Worm (Caenorhabditis elegans) whole organism, L4 larva: ENCODE measurements around the gene H01M10.2.
A peak's percentile ranks its signal among the peaks of the same experiment; 100 is the strongest.

ENCODE experiments used
- F37D6.2 ChIP-seq: sonication (generic microtip); optimal IDR thresholded peaks from 2 replicates; lab custom pipeline; 2016; ENCODE audit warnings: mild to moderate bottlenecking, missing genetic modification characterization, missing compliant biosample characterization
- F44E2.7 ChIP-seq: fragments of 200-800 bp; sonication (Bioruptor generic); IDR thresholded peaks from 2 replicates; pipeline ENCODE4 v2.1.2; 2022; ENCODE audit warnings: missing genetic modification characterization, missing compliant biosample characterization
- T20F7.1 ChIP-seq: fragments of 200-800 bp; sonication (Bioruptor generic); optimal IDR thresholded peaks from 2 replicates; lab custom pipeline; 2018; ENCODE audit warnings: mild to moderate bottlenecking, missing genetic modification characterization, missing compliant biosample characterization
- T26A8.4 ChIP-seq: fragments of 200-800 bp; sonication (Bioruptor generic); IDR thresholded peaks from 2 replicates; pipeline ENCODE4 v1.3.6; 2022; ENCODE audit warnings: missing genetic modification characterization, missing compliant biosample characterization
- Y5F2A.4 ChIP-seq: fragments of 200-800 bp; sonication (Bioruptor generic); optimal IDR thresholded peaks from 2 replicates; lab custom pipeline; 2018; ENCODE audit warnings: mild to moderate bottlenecking, missing genetic modification characterization, missing compliant biosample characterization
- ZK337.2 ChIP-seq: fragments of 200-800 bp; sonication (Bioruptor generic); IDR thresholded peaks from 2 replicates; pipeline ENCODE4 v1.3.6; 2022; ENCODE audit warnings: missing genetic modification reagents, missing genetic modification characterization, missing compliant biosample characterization
- aha-1 ChIP-seq: fragments of 150-350 bp; peaks from one replicate; lab custom pipeline; 2014; ENCODE audit warnings: missing biosample characterization, missing genetic modification characterization
- attf-4 ChIP-seq: sonication (generic microtip); optimal IDR thresholded peaks from 3 replicates; lab custom pipeline; 2017; ENCODE audit warnings: missing biosample characterization, missing genetic modification characterization
- ceh-28 ChIP-seq: fragments of 150-350 bp; optimal IDR thresholded peaks from 2 replicates; lab custom pipeline; 2014; ENCODE audit warnings: missing biosample characterization, missing genetic modification reagents, missing genetic modification characterization
- ceh-44 ChIP-seq: fragments of 200-800 bp; sonication (Bioruptor generic); IDR thresholded peaks from 2 replicates; pipeline ENCODE4 v1.3.6; 2022; ENCODE audit warnings: missing genetic modification reagents, missing genetic modification characterization, missing compliant biosample characterization
- ceh-62 ChIP-seq: sonication (generic microtip); optimal IDR thresholded peaks from 2 replicates; lab custom pipeline; 2017; ENCODE audit warnings: missing biosample characterization, missing genetic modification characterization
- cey-2 ChIP-seq: sonication (generic microtip); optimal IDR thresholded peaks from 3 replicates; lab custom pipeline; 2017; ENCODE audit warnings: missing genetic modification characterization, mild to moderate bottlenecking, missing compliant biosample characterization, antibody characterized with exemption, borderline replicate concordance; ENCODE audit not compliant: insufficient read depth
- ctbp-1 ChIP-seq: fragments of 200-800 bp; sonication (Bioruptor generic); IDR thresholded peaks from 2 replicates; pipeline ENCODE4 v1.3.6; 2022; ENCODE audit warnings: missing genetic modification reagents, missing genetic modification characterization, missing compliant biosample characterization
- daf-16 ChIP-seq, 3 experiments: sonication (generic microtip); optimal IDR thresholded peaks; 2 replicates each; lab custom pipeline; 2016 to 2017; ENCODE audit warnings: missing genetic modification characterization in 3 of 3, missing genetic modification reagents in 3 of 3, mild to moderate bottlenecking in 2 of 3, missing compliant biosample characterization in 2 of 3, missing biosample characterization in 1 of 3, moderate library complexity in 1 of 3
- dmd-6 ChIP-seq: fragments of 200-800 bp; sonication (Bioruptor generic); IDR thresholded peaks from 2 replicates; pipeline ENCODE4 v1.3.6; 2022; ENCODE audit warnings: missing genetic modification reagents, missing genetic modification characterization, missing compliant biosample characterization
- dmd-8 ChIP-seq: fragments of 200-800 bp; sonication (Bioruptor generic); IDR thresholded peaks from 2 replicates; pipeline ENCODE4 v1.3.6; 2022; ENCODE audit warnings: missing genetic modification characterization, missing compliant biosample characterization
- dmd-9 ChIP-seq: fragments of 200-800 bp; sonication (Bioruptor generic); IDR thresholded peaks from 2 replicates; pipeline ENCODE4 v1.3.6; 2022; ENCODE audit warnings: missing genetic modification reagents, missing genetic modification characterization, missing compliant biosample characterization
- dve-1 ChIP-seq: sonication (generic microtip); optimal IDR thresholded peaks from 2 replicates; lab custom pipeline; 2017; ENCODE audit warnings: antibody characterized with exemption, mild to moderate bottlenecking, missing genetic modification characterization, missing compliant biosample characterization; ENCODE audit not compliant: insufficient read depth
- egl-27 ChIP-seq: sonication (generic microtip); optimal IDR thresholded peaks from 3 replicates; lab custom pipeline; 2017; ENCODE audit warnings: missing biosample characterization, missing genetic modification reagents, missing genetic modification characterization
- egl-43 ChIP-seq: fragments of 200-800 bp; sonication (Bioruptor generic); IDR thresholded peaks from 2 replicates; pipeline ENCODE4 v1.3.6; 2022; ENCODE audit warnings: missing genetic modification reagents, missing genetic modification characterization, missing compliant biosample characterization
- fkh-10 ChIP-seq: fragments of 150-350 bp; optimal IDR thresholded peaks from 2 replicates; lab custom pipeline; 2014; ENCODE audit warnings: missing biosample characterization, missing genetic modification reagents, missing genetic modification characterization
- hlh-30 ChIP-seq: sonication (generic microtip); optimal IDR thresholded peaks from 2 replicates; lab custom pipeline; 2017; ENCODE audit warnings: antibody characterized with exemption, mild to moderate bottlenecking, missing genetic modification characterization, missing compliant biosample characterization; ENCODE audit not compliant: insufficient read depth
- hmg-1.1 ChIP-seq: fragments of 200-800 bp; sonication (Bioruptor generic); IDR thresholded peaks from 2 replicates; pipeline ENCODE4 v1.3.6; 2022; ENCODE audit warnings: missing genetic modification reagents, missing genetic modification characterization, missing compliant biosample characterization
- jun-1 ChIP-seq: fragments of 150-350 bp; optimal IDR thresholded peaks from 2 replicates; lab custom pipeline; 2014; ENCODE audit warnings: missing biosample characterization, missing genetic modification reagents, missing genetic modification characterization
- lim-7 ChIP-seq: fragments of 200-800 bp; sonication (Bioruptor generic); IDR thresholded peaks from 2 replicates; pipeline ENCODE4 v1.3.6; 2022; ENCODE audit warnings: missing genetic modification characterization, missing compliant biosample characterization
- lin-29 ChIP-seq: fragments of 200-800 bp; sonication (Bioruptor generic); IDR thresholded peaks from 2 replicates; pipeline ENCODE4 v1.3.6; 2022; ENCODE audit warnings: missing genetic modification reagents, missing genetic modification characterization, missing compliant biosample characterization
- lin-38 ChIP-seq: fragments of 200-800 bp; sonication (Bioruptor generic); IDR thresholded peaks from 2 replicates; pipeline ENCODE4 v1.3.6; 2022; ENCODE audit warnings: missing genetic modification reagents, missing genetic modification characterization, missing compliant biosample characterization
- madf-9 ChIP-seq: fragments of 200-800 bp; sonication (Bioruptor generic); conservative IDR thresholded peaks from 2 replicates; pipeline ENCODE4 v1.3.6; 2022; ENCODE audit warnings: missing genetic modification reagents, missing genetic modification characterization, missing compliant biosample characterization
- mdl-1 ChIP-seq, 2 experiments: fragments of 150-350 bp in 1 of 2; sonication (generic microtip) in 1 of 2; optimal IDR thresholded peaks; 2 replicates each; lab custom pipeline; 2014 to 2017; ENCODE audit warnings: missing biosample characterization in 2 of 2, missing genetic modification characterization in 2 of 2
- mdt-29 ChIP-seq: fragments of 200-800 bp; sonication (Bioruptor generic); IDR thresholded peaks from 2 replicates; pipeline ENCODE4 v1.3.6; 2022; ENCODE audit warnings: missing genetic modification reagents, missing genetic modification characterization, missing compliant biosample characterization
- mep-1 ChIP-seq: fragments of 150-350 bp; sonication (generic microtip); optimal IDR thresholded peaks from 3 replicates; lab custom pipeline; 2014; ENCODE audit warnings: missing biosample characterization, missing genetic modification characterization
- mes-2 ChIP-seq: sonication (generic microtip); optimal IDR thresholded peaks from 2 replicates; lab custom pipeline; 2016; ENCODE audit warnings: missing genotype, mild to moderate bottlenecking, missing genetic modification characterization, missing compliant biosample characterization; ENCODE audit not compliant: poor library complexity, severe bottlenecking
- nhr-10 ChIP-seq: fragments of 150-350 bp; optimal IDR thresholded peaks from 2 replicates; lab custom pipeline; 2014; ENCODE audit warnings: missing biosample characterization, missing genetic modification characterization
- nhr-28 ChIP-seq: fragments of 150-350 bp; optimal IDR thresholded peaks from 2 replicates; lab custom pipeline; 2014; ENCODE audit warnings: missing biosample characterization, missing genetic modification characterization
- nhr-41 ChIP-seq: fragments of 200-800 bp; sonication (Bioruptor generic); IDR thresholded peaks from 2 replicates; pipeline ENCODE4 v1.3.6; 2022; ENCODE audit warnings: missing genetic modification reagents, missing genetic modification characterization, missing compliant biosample characterization
- nhr-42 ChIP-seq: fragments of 200-800 bp; sonication (Bioruptor generic); IDR thresholded peaks from 2 replicates; pipeline ENCODE4 v1.3.6; 2022; ENCODE audit warnings: missing genetic modification characterization, missing compliant biosample characterization
- nhr-6 ChIP-seq: fragments of 150-350 bp; optimal IDR thresholded peaks from 2 replicates; lab custom pipeline; 2014; ENCODE audit warnings: missing biosample characterization, missing genetic modification characterization
- nhr-77 ChIP-seq: fragments of 150-350 bp; optimal IDR thresholded peaks from 2 replicates; lab custom pipeline; 2014; ENCODE audit warnings: missing biosample characterization, missing genetic modification characterization
- rbr-2 ChIP-seq: sonication (generic microtip); optimal IDR thresholded peaks from 2 replicates; lab custom pipeline; 2016; ENCODE audit warnings: missing genotype, missing genetic modification characterization, missing compliant biosample characterization
- saeg-2 ChIP-seq: fragments of 200-800 bp; sonication (Bioruptor generic); IDR thresholded peaks from 2 replicates; pipeline ENCODE4 v1.3.6; 2022; ENCODE audit warnings: missing genetic modification reagents, missing genetic modification characterization, missing compliant biosample characterization
- sdz-12 ChIP-seq: fragments of 200-800 bp; sonication (Bioruptor generic); optimal IDR thresholded peaks from 2 replicates; lab custom pipeline; 2018; ENCODE audit warnings: mild to moderate bottlenecking, missing genetic modification characterization, missing compliant biosample characterization
- snpc-1.2 ChIP-seq: fragments of 200-800 bp; sonication (Bioruptor generic); IDR thresholded peaks from 2 replicates; pipeline ENCODE4 v1.3.6; 2022; ENCODE audit warnings: missing genetic modification reagents, missing genetic modification characterization, missing compliant biosample characterization
- tag-97 ChIP-seq: fragments of 200-800 bp; sonication (Bioruptor generic); IDR thresholded peaks from 2 replicates; pipeline ENCODE4 v1.3.6; 2022; ENCODE audit warnings: missing genetic modification characterization, missing compliant biosample characterization
- unc-130 ChIP-seq: sonication (generic microtip); optimal IDR thresholded peaks from 2 replicates; lab custom pipeline; 2016; ENCODE audit warnings: missing genetic modification reagents, missing genetic modification characterization, missing compliant biosample characterization
- unc-62 ChIP-seq, 3 experiments: fragments of 150-350 bp in 1 of 3; sonication (generic microtip); optimal IDR thresholded peaks in 2 of 3; peaks in 1 of 3; 1 replicate in 1 of 3; 2 replicates in 2 of 3; lab custom pipeline; 2014 to 2017; ENCODE audit warnings: missing biosample characterization in 3 of 3, missing genetic modification characterization in 3 of 3, missing genetic modification reagents in 3 of 3, missing genotype in 1 of 3
- zag-1 ChIP-seq: fragments of 150-350 bp; optimal IDR thresholded peaks from 2 replicates; lab custom pipeline; 2014; ENCODE audit warnings: missing biosample characterization, missing genetic modification characterization

H01M10.2 gene

ce11 chrX:2569040-2569439, 16.5 kb downstream of the H01M10.2 start (continued):
- TF ChIP-seq mep-1 (tag; lab: Kevin White, UChicago) (peak; percentile 44), mdt-29 (GFP tag; lab: Robert Waterston, UW) (peak; percentile 68; the same call in 1 of the 2 replicates), aha-1 (tag; lab: Kevin White, UChicago) (peak; percentile 86), hmg-1.1 (GFP tag; lab: Robert Waterston, UW) (peak; percentile 36; the same call in 1 of the 2 replicates), nhr-10 (peak; percentile 12), nhr-28 (tag; lab: Kevin White, UChicago) (peak; percentile 99), hlh-30 (tag; lab: Kevin White, UChicago) (peak; percentile 26), F37D6.2 (no peak), dmd-9 (no peak)

- TF ChIP-seq nhr-28 (tag; lab: Kevin White, UChicago) (peak; percentile 12), saeg-2 (GFP tag; lab: Robert Waterston, UW) (no peak), lin-29 (GFP tag; lab: Robert Waterston, UW) (no peak), Y5F2A.4 (GFP tag; lab: Kevin White, UChicago) (no peak), jun-1 (tag; lab: Kevin White, UChicago) (no peak), dmd-6 (GFP tag; lab: Robert Waterston, UW) (0 out of 2 replicates have a peak, but pooled peaks have one; percentile 36), cey-2 (tag; lab: Kevin White, UChicago) (no peak), dmd-8 (GFP tag; lab: Robert Waterston, UW) (no peak), fkh-10 (GFP tag; lab: Kevin White, UChicago) (no peak), mep-1 (tag; lab: Kevin White, UChicago) (no peak), unc-130 (GFP tag; lab: Kevin White, UChicago) (no peak)
These were observed 17.8 kb downstream of the H01M10.2 start for ce11 chrX:2567761-2568160.

- TF ChIP-seq daf-16 (GFP tag; optimal IDR thresholded peaks at IDR 0.05; lab: Kevin White, UChicago), result no peak
- TF ChIP-seq daf-16 (tag; optimal IDR thresholded peaks at IDR 0.05; lab: Kevin White, UChicago), result peak; percentile 85
- no peak for TF ChIP-seq T26A8.4 (GFP tag; lab: Robert Waterston, UW)
- no peak for TF ChIP-seq nhr-77 (tag; lab: Kevin White, UChicago)
- no peak for TF ChIP-seq lim-7 (GFP tag; lab: Robert Waterston, UW)
- no peak for TF ChIP-seq nhr-6
- peak; percentile 93 for TF ChIP-seq nhr-28 (tag; lab: Kevin White, UChicago)
- no peak for TF ChIP-seq tag-97
- TF ChIP-seq lin-38 (GFP tag; lab: Robert Waterston, UW), result no peak
- TF ChIP-seq ceh-44, result no peak
- TF ChIP-seq mdl-1 (tag; optimal IDR thresholded peaks at IDR 0.05; lab: Kevin White, UChicago), result no peak
- TF ChIP-seq sdz-12 (GFP tag; lab: Kevin White, UChicago), result no peak
- TF ChIP-seq dmd-8 (GFP tag; lab: Robert Waterston, UW), result no peak
- no peak for TF ChIP-seq rbr-2 (tag; lab: Kevin White, UChicago)
- no peak for TF ChIP-seq nhr-41 (GFP tag; lab: Robert Waterston, UW)
- TF ChIP-seq F44E2.7 (GFP tag; lab: Robert Waterston, UW), result no peak
- TF ChIP-seq ceh-28 (tag; lab: Kevin White, UChicago), result no peak
- no peak for TF ChIP-seq ctbp-1 (GFP tag; lab: Robert Waterston, UW)
- no peak for TF ChIP-seq attf-4
- no peak for TF ChIP-seq zag-1
- TF ChIP-seq dmd-6 (GFP tag; lab: Robert Waterston, UW), result peak; percentile 42; the same call in 1 of the 2 replicates
- no peak for TF ChIP-seq hlh-30 (tag; lab: Kevin White, UChicago)
- peak; percentile 34 for TF ChIP-seq dve-1 (tag; lab: Kevin White, UChicago)
- no peak for TF ChIP-seq mes-2 (tag; lab: Kevin White, UChicago)
- no peak for TF ChIP-seq egl-43 (GFP tag; lab: Robert Waterston, UW)
- TF ChIP-seq ceh-62, result no peak
- no peak for TF ChIP-seq T20F7.1 (GFP tag; lab: Kevin White, UChicago)
- no peak for TF ChIP-seq snpc-1.2 (GFP tag; lab: Robert Waterston, UW)
- peak in 1 of 2 experiments; percentile 93 for TF ChIP-seq unc-62 (GFP tag; optimal IDR thresholded peaks at IDR 0.05 in 1 of 2; lab: Kevin White, UChicago)
- TF ChIP-seq unc-62 (tag; optimal IDR thresholded peaks at IDR 0.05; lab: Kevin White, UChicago), result no peak
- TF ChIP-seq aha-1 (tag; lab: Kevin White, UChicago), result peak; percentile 11
- TF ChIP-seq nhr-42 (GFP tag; lab: Robert Waterston, UW), result no peak
- no peak for TF ChIP-seq egl-27 (tag; lab: Kevin White, UChicago)
- TF ChIP-seq madf-9 (GFP tag; lab: Robert Waterston, UW), result no peak
- no peak for TF ChIP-seq ZK337.2 (GFP tag; lab: Robert Waterston, UW)
These were observed 20.2 kb downstream of the H01M10.2 start, which contains the start of gene F52H2.15 for ce11 chrX:2565308-2565773. F52H2.15 (plus strand) TSS chrX:2565358.
